Worm (Caenorhabditis elegans): Measurements from ENCODE around the gene elo-5.

DNA sequence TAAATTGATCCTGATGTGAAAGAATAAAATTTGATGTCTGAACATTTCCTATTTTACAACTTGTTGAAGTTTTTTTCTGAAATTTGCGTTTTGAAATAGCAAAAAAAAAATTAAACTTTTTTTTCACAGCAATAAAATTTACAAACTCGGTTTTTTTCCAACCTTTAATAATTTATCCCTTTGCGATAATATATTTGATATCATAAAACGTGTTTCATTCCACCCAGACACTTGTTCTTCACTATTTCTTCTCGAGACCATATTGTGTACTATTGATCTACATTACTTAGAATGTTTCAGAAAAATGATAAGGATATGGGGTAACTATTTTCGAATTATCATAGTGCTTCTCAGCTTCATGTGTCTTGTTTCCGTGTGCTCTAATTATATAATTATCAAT lies 50.8 kb downstream of the elo-5 start, which contains the start of gene Y4C6B.4:
- TF ChIP-seq him-1 (tag; optimal IDR thresholded peaks at IDR 0.05) (no peak), W03F9.2 (tag; optimal IDR thresholded peaks at IDR 0.05) (no peak), dao-5 (tag; optimal IDR thresholded peaks at IDR 0.05) (no peak)
